Worm (Caenorhabditis elegans): Measurements from ENCODE around the gene trx-3.

ce11 chrIV:4473767-4474166 lies 13.1 kb upstream of the trx-3 start:
- TF ChIP-seq Y48G9A.11 (GFP tag; IDR thresholded peaks at IDR 0.05): 0 out of 2 replicates have a peak, but pooled peaks have one; percentile 5
- TF ChIP-seq ama-1 (optimal IDR thresholded peaks at IDR 0.05): no peak
- TF ChIP-seq nhr-28 (tag; optimal IDR thresholded peaks at IDR 0.05): no peak
- TF ChIP-seq nhr-25 (tag; optimal IDR thresholded peaks at IDR 0.05; ENCODE audit: borderline replicate concordance, insufficient read depth): no peak
- no peak for TF ChIP-seq unc-62 (GFP tag; optimal IDR thresholded peaks at IDR 0.05 in 1 of 2)
- TF ChIP-seq unc-62 (tag; optimal IDR thresholded peaks at IDR 0.05): no peak
- no peak for TF ChIP-seq nhr-237 (tag; optimal IDR thresholded peaks at IDR 0.05)
- TF ChIP-seq ZK546.5 (tag; optimal IDR thresholded peaks at IDR 0.05): no peak
- TF ChIP-seq zag-1 (tag; optimal IDR thresholded peaks at IDR 0.05): no peak
- TF ChIP-seq snpc-4 (tag; optimal IDR thresholded peaks at IDR 0.05): no peak
- no peak for TF ChIP-seq duxl-1 (tag; optimal IDR thresholded peaks at IDR 0.05; ENCODE audit: poor library complexity)
- TF ChIP-seq lin-39 (tag; optimal IDR thresholded peaks at IDR 0.05): no peak
- TF ChIP-seq attf-4 (tag; optimal IDR thresholded peaks at IDR 0.05): no peak
- TF ChIP-seq spr-1 (tag; optimal IDR thresholded peaks at IDR 0.05): no peak
- 0 out of 2 replicates have a peak, but pooled peaks have one; percentile 25 for TF ChIP-seq madf-9 (GFP tag; conservative IDR thresholded peaks at IDR 0.05)
